Worm (Caenorhabditis elegans) whole organism, late embryonic: ENCODE results near the gene K09C6.2.

Experiments
- F13H6.1 ChIP-seq: sonication (generic microtip); optimal IDR thresholded peaks from 2 replicates; lab custom pipeline; 2016; ENCODE audit warnings: missing genetic modification characterization, missing compliant biosample characterization
- Y22D7AL.16 ChIP-seq: sonication (generic microtip); optimal IDR thresholded peaks from 2 replicates; lab custom pipeline; 2016; ENCODE audit warnings: missing genetic modification characterization, missing compliant biosample characterization
- dve-1 ChIP-seq: sonication (generic microtip); optimal IDR thresholded peaks from 2 replicates; lab custom pipeline; 2017; ENCODE audit warnings: antibody characterized with exemption, mild to moderate bottlenecking, missing genetic modification characterization, missing compliant biosample characterization
- eyg-1 ChIP-seq: sonication (generic microtip); optimal IDR thresholded peaks from 2 replicates; lab custom pipeline; 2016; ENCODE audit warnings: missing genotype, missing genetic modification characterization, missing compliant biosample characterization
- fkh-10 ChIP-seq: fragments of 150-350 bp; optimal IDR thresholded peaks from 2 replicates; lab custom pipeline; 2014; ENCODE audit warnings: missing biosample characterization, missing genetic modification reagents, missing genetic modification characterization
- npax-4 ChIP-seq: sonication (generic microtip); optimal IDR thresholded peaks from 2 replicates; lab custom pipeline; 2016; ENCODE audit warnings: missing genetic modification characterization, missing compliant biosample characterization
- pag-3 ChIP-seq: sonication (generic microtip); optimal IDR thresholded peaks from 2 replicates; lab custom pipeline; 2016; ENCODE audit warnings: missing compliant biosample characterization, missing genetic modification characterization, borderline replicate concordance
- pha-4 ChIP-seq: fragments of 150-350 bp; optimal IDR thresholded peaks from 2 replicates; lab custom pipeline; 2018; ENCODE audit warnings: missing biosample characterization, missing genetic modification reagents, missing genetic modification characterization
- rnt-1 ChIP-seq: sonication (generic microtip); optimal IDR thresholded peaks from 2 replicates; lab custom pipeline; 2016; ENCODE audit warnings: missing genetic modification characterization, missing compliant biosample characterization
- sox-2 ChIP-seq: fragments of 200-800 bp; sonication (Bioruptor generic); IDR thresholded peaks from 2 replicates; pipeline ENCODE4 v1.3.6; 2022; ENCODE audit warnings: missing genetic modification reagents, missing genetic modification characterization, missing compliant biosample characterization
- tbx-2 ChIP-seq: sonication (generic microtip); optimal IDR thresholded peaks from 2 replicates; lab custom pipeline; 2016; ENCODE audit warnings: missing genetic modification characterization, missing compliant biosample characterization
- tbx-7 ChIP-seq: sonication (generic microtip); optimal IDR thresholded peaks from 2 replicates; lab custom pipeline; 2016; ENCODE audit warnings: missing genotype, missing genetic modification characterization, missing compliant biosample characterization

- TF ChIP-seq Y22D7AL.16, result no peak
- TF ChIP-seq F13H6.1 (tag; lab: Kevin White, UChicago), result no peak
- no peak for TF ChIP-seq tbx-7 (tag; lab: Kevin White, UChicago)
- TF ChIP-seq fkh-10 (GFP tag; lab: Kevin White, UChicago), result no peak
- no peak for TF ChIP-seq tbx-2 (tag; lab: Kevin White, UChicago)
- no peak for TF ChIP-seq pha-4 (tag; lab: Kevin White, UChicago)
- no peak for TF ChIP-seq rnt-1 (tag; lab: Kevin White, UChicago)
- no peak for TF ChIP-seq pag-3 (tag; lab: Kevin White, UChicago)
- no peak for TF ChIP-seq npax-4 (tag; lab: Kevin White, UChicago)
- no peak for TF ChIP-seq eyg-1 (tag; lab: Kevin White, UChicago)
- TF ChIP-seq dve-1, result no peak
- no peak for TF ChIP-seq sox-2 (GFP tag; lab: Robert Waterston, UW)
Measured at ce11 chrV:884324-884723, 27.7 kb downstream of the K09C6.2 start, which contains the start of gene srj-38.
